Worm (Caenorhabditis elegans) whole organism, young adult: ENCODE data around the gene ugt-37.

ENCODE experiments used
- B0019.2 ChIP-seq: fragments of 200-800 bp; sonication (Bioruptor generic); conservative IDR thresholded peaks from 2 replicates; pipeline ENCODE4 v1.3.6; 2022; ENCODE audit warnings: missing genetic modification reagents, missing genetic modification characterization, missing compliant biosample characterization
- B0261.1 ChIP-seq: sonication (generic microtip); optimal IDR thresholded peaks from 2 replicates; lab custom pipeline; 2016; ENCODE audit warnings: mild to moderate bottlenecking, missing genetic modification characterization, moderate library complexity, missing compliant biosample characterization
- B0336.3 ChIP-seq: fragments of 200-800 bp; sonication (Bioruptor generic); IDR thresholded peaks from 2 replicates; pipeline ENCODE4 v1.3.6; 2022; ENCODE audit warnings: missing genetic modification characterization, missing compliant biosample characterization
- C17E4.6 ChIP-seq: fragments of 200-800 bp; sonication (Bioruptor generic); IDR thresholded peaks from 2 replicates; pipeline ENCODE4 v1.3.6; 2022; ENCODE audit warnings: missing genetic modification reagents, missing genetic modification characterization, missing compliant biosample characterization
- D2030.7 ChIP-seq: fragments of 200-800 bp; sonication (Bioruptor generic); IDR thresholded peaks from 2 replicates; pipeline ENCODE4 v1.3.6; 2022; ENCODE audit warnings: missing genetic modification reagents, missing genetic modification characterization, missing compliant biosample characterization
- F10E7.11 ChIP-seq: sonication (generic microtip); optimal IDR thresholded peaks from 2 replicates; lab custom pipeline; 2017; ENCODE audit warnings: mild to moderate bottlenecking, missing genetic modification characterization, moderate library complexity, missing compliant biosample characterization
- F33H1.4 ChIP-seq: fragments of 200-800 bp; sonication (Bioruptor generic); IDR thresholded peaks from 2 replicates; pipeline ENCODE4 v1.3.6; 2022; ENCODE audit warnings: missing genetic modification reagents, missing genetic modification characterization, missing compliant biosample characterization
- T07F8.4 ChIP-seq: sonication (generic microtip); optimal IDR thresholded peaks from 2 replicates; lab custom pipeline; 2016; ENCODE audit warnings: mild to moderate bottlenecking, missing genetic modification characterization, moderate library complexity, missing compliant biosample characterization
- Y53F4B.3 ChIP-seq: fragments of 200-800 bp; sonication (Bioruptor generic); IDR thresholded peaks from 2 replicates; pipeline ENCODE4 v1.3.6; 2022; ENCODE audit warnings: missing genetic modification reagents, missing genetic modification characterization, missing compliant biosample characterization
- Y53G8AR.9 ChIP-seq: fragments of 200-800 bp; sonication (Bioruptor generic); conservative IDR thresholded peaks from 2 replicates; pipeline ENCODE4 v1.3.6; 2022; ENCODE audit warnings: missing genetic modification reagents, missing genetic modification characterization, missing compliant biosample characterization
- Y95B8A.8 ChIP-seq: fragments of 200-800 bp; sonication (Bioruptor generic); IDR thresholded peaks from 2 replicates; pipeline ENCODE4 v1.3.6; 2022; ENCODE audit warnings: missing genetic modification reagents, missing genetic modification characterization, missing compliant biosample characterization
- ama-1 ChIP-seq, 3 experiments: fragments of 150-350 bp in 1 of 3; sonication (generic microtip) in 2 of 3; optimal IDR thresholded peaks; 2 replicates each; lab custom pipeline; 2014 to 2018; ENCODE audit warnings: missing biosample characterization in 2 of 3, missing genetic modification characterization in 2 of 3, missing genetic modification reagents in 2 of 3
- bed-1 ChIP-seq: fragments of 200-800 bp; sonication (Bioruptor generic); IDR thresholded peaks from 2 replicates; pipeline ENCODE4 v1.3.6; 2022; ENCODE audit warnings: missing genetic modification reagents, missing genetic modification characterization, missing compliant biosample characterization
- ceh-58 ChIP-seq: fragments of 200-800 bp; sonication (Bioruptor generic); IDR thresholded peaks from 2 replicates; pipeline ENCODE4 v1.3.6; 2022; ENCODE audit warnings: missing genetic modification characterization, missing compliant biosample characterization
- dpff-1 ChIP-seq: sonication (generic microtip); optimal IDR thresholded peaks from 2 replicates; lab custom pipeline; 2017; ENCODE audit warnings: mild to moderate bottlenecking, missing genetic modification characterization, missing compliant biosample characterization
- dpl-1 ChIP-seq: fragments of 150-350 bp; optimal IDR thresholded peaks from 2 replicates; lab custom pipeline; 2014; ENCODE audit warnings: missing biosample characterization, missing genetic modification reagents, missing genetic modification characterization
- gei-17 ChIP-seq: fragments of 200-800 bp; sonication (Bioruptor generic); optimal IDR thresholded peaks from 2 replicates; lab custom pipeline; 2018; ENCODE audit warnings: mild to moderate bottlenecking, missing genetic modification characterization, missing compliant biosample characterization
- him-1 ChIP-seq: sonication (generic microtip); optimal IDR thresholded peaks from 2 replicates; lab custom pipeline; 2016; ENCODE audit warnings: missing genotype, missing genetic modification reagents, missing genetic modification characterization, missing compliant biosample characterization
- hmg-1.2 ChIP-seq: fragments of 200-800 bp; sonication (Bioruptor generic); IDR thresholded peaks from 2 replicates; pipeline ENCODE4 v1.3.6; 2022; ENCODE audit warnings: missing genetic modification reagents, missing genetic modification characterization, missing compliant biosample characterization
- lin-54 ChIP-seq: fragments of 200-800 bp; sonication (Bioruptor generic); optimal IDR thresholded peaks from 2 replicates; lab custom pipeline; 2018; ENCODE audit warnings: mild to moderate bottlenecking, missing genetic modification characterization, missing compliant biosample characterization
- lsl-1 ChIP-seq: fragments of 200-800 bp; sonication (Bioruptor generic); optimal IDR thresholded peaks from 2 replicates; lab custom pipeline; 2018; ENCODE audit warnings: mild to moderate bottlenecking, missing genetic modification characterization, moderate library complexity, missing compliant biosample characterization
- lsy-27 ChIP-seq: sonication (generic microtip); optimal IDR thresholded peaks from 2 replicates; lab custom pipeline; 2017; ENCODE audit warnings: missing genetic modification characterization, mild to moderate bottlenecking, missing compliant biosample characterization, antibody characterized with exemption, missing genotype, borderline replicate concordance; ENCODE audit not compliant: insufficient read depth
- madf-10 ChIP-seq: sonication (generic microtip); optimal IDR thresholded peaks from 2 replicates; lab custom pipeline; 2016; ENCODE audit warnings: mild to moderate bottlenecking, missing genetic modification characterization, missing compliant biosample characterization
- madf-3 ChIP-seq: fragments of 200-800 bp; sonication (Bioruptor generic); IDR thresholded peaks from 2 replicates; pipeline ENCODE4 v1.3.6; 2022; ENCODE audit warnings: missing genetic modification reagents, missing genetic modification characterization, missing compliant biosample characterization
- mes-4 ChIP-seq: sonication (generic microtip); optimal IDR thresholded peaks from 2 replicates; lab custom pipeline; 2016; ENCODE audit warnings: missing genotype, missing genetic modification characterization, missing compliant biosample characterization
- rcor-1 ChIP-seq: fragments of 200-800 bp; sonication (Bioruptor generic); IDR thresholded peaks from 2 replicates; pipeline ENCODE4 v1.3.6; 2022; ENCODE audit warnings: missing genetic modification reagents, missing genetic modification characterization, missing compliant biosample characterization
- rpc-1 ChIP-seq, 2 experiments: fragments of 150-350 bp in 1 of 2; sonication (generic microtip) in 1 of 2; optimal IDR thresholded peaks; 2 replicates each; lab custom pipeline; 2014 to 2018; ENCODE audit warnings: missing biosample characterization in 1 of 2, missing genetic modification characterization in 1 of 2, missing genetic modification reagents in 1 of 2, missing genotype in 1 of 2
- somi-1 ChIP-seq: fragments of 200-800 bp; sonication (Bioruptor generic); optimal IDR thresholded peaks from 2 replicates; lab custom pipeline; 2018; ENCODE audit warnings: mild to moderate bottlenecking, missing genetic modification characterization, missing compliant biosample characterization
- sptf-2 ChIP-seq: fragments of 200-800 bp; sonication (Bioruptor generic); optimal IDR thresholded peaks from 2 replicates; lab custom pipeline; 2018; ENCODE audit warnings: mild to moderate bottlenecking, missing genetic modification characterization, missing compliant biosample characterization
- tbp1 ChIP-seq: fragments of 200-800 bp; sonication (Bioruptor generic); optimal IDR thresholded peaks from 2 replicates; lab custom pipeline; 2018; ENCODE audit warnings: mild to moderate bottlenecking, missing genetic modification characterization, missing compliant biosample characterization
- tlf-1 ChIP-seq: fragments of 200-800 bp; sonication (Bioruptor generic); optimal IDR thresholded peaks from 2 replicates; lab custom pipeline; 2018; ENCODE audit warnings: mild to moderate bottlenecking, missing genetic modification characterization, missing compliant biosample characterization
- xnd-1 ChIP-seq: sonication (generic microtip); optimal IDR thresholded peaks from 2 replicates; lab custom pipeline; 2016; ENCODE audit warnings: missing genotype, missing genetic modification reagents, missing genetic modification characterization, missing compliant biosample characterization
- ztf-22 ChIP-seq: fragments of 200-800 bp; sonication (Bioruptor generic); optimal IDR thresholded peaks from 2 replicates; lab custom pipeline; 2018; ENCODE audit warnings: mild to moderate bottlenecking, missing genetic modification characterization, moderate library complexity, missing compliant biosample characterization

The ugt-37 gene

DNA sequence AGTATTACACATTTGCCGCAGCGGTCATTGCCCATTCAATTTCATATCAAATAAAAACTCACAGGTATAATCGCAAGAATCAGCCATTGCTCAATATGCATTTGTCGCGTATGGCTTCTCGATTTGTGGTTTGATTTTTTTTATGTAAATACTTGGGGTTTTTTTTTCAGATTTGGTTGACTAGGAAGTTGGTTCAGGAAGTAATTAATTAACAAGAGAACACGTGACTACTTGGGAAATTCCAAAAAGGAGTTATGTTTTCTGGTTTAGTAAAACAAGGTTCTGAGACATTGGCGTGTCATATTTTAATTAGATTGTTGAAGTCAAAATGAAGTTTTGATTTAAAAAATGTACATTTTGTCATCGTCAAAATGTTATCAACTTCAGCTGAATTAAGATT lies 14.1 kb downstream of the ugt-37 start, which contains the start of gene srx-36:
srx-36 (minus strand) TSS at position 101 of the 400 bp plus-strand sequence.
- no peak for TF ChIP-seq gei-17 (GFP tag; lab: Kevin White, UChicago)
- no peak for TF ChIP-seq D2030.7 (GFP tag; lab: Robert Waterston, UW)
- no peak for TF ChIP-seq lsl-1 (GFP tag; lab: Kevin White, UChicago)
- no peak for TF ChIP-seq T07F8.4 (tag; lab: Kevin White, UChicago)
- no peak for TF ChIP-seq Y95B8A.8 (GFP tag; lab: Robert Waterston, UW)
- no peak for TF ChIP-seq Y53G8AR.9 (GFP tag; lab: Robert Waterston, UW)
- no peak for TF ChIP-seq hmg-1.2
- TF ChIP-seq madf-10 (tag; lab: Kevin White, UChicago), result no peak
- no peak for TF ChIP-seq tbp1 (GFP tag; lab: Kevin White, UChicago)
- TF ChIP-seq somi-1 (GFP tag; lab: Kevin White, UChicago), result no peak
- TF ChIP-seq bed-1, result no peak
- TF ChIP-seq B0019.2, result no peak

- TF ChIP-seq T07F8.4 (tag; lab: Kevin White, UChicago), result no peak
- TF ChIP-seq F33H1.4, result no peak
- TF ChIP-seq D2030.7 (GFP tag; lab: Robert Waterston, UW), result no peak
- TF ChIP-seq rpc-1 (optimal IDR thresholded peaks at IDR 0.05; lab: Kevin White, UChicago), result no peak
- no peak for TF ChIP-seq rpc-1 (tag; optimal IDR thresholded peaks at IDR 0.05; lab: Kevin White, UChicago)
- TF ChIP-seq rcor-1 (GFP tag; lab: Robert Waterston, UW), result no peak
- TF ChIP-seq, all 124 proteins: peak for 0
Observed at ce11 chrV:7129460-7129859, 15.7 kb downstream of the ugt-37 start, which contains the start of gene T01C4.8. Gene T01C4.8, minus strand, starts transcription at chrV:7129560.

DNA sequence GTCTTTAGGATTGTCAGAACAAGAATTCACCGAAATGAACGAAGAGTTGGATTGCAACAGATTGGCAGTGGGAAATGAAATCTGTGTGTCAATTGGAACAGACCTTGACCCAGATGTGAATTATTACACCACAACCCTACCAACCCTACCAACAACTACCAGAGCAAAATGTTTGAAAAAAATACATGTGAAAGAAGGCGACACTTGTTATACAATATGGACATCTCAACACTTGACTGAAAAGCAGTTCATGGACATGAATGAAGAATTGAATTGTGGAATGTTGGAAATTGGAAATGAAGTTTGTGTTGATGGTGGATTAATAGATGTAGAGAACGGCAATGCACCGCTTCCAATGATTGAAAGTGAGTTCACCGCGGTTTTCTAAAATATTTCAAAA lies 21.1 kb downstream of the ugt-37 start:
- no peak for TF ChIP-seq ama-1 (optimal IDR thresholded peaks at IDR 0.05; lab: Kevin White, UChicago)
- TF ChIP-seq ama-1 (GFP tag; optimal IDR thresholded peaks at IDR 0.05; lab: Kevin White, UChicago), result no peak
- TF ChIP-seq B0261.1, result no peak
- TF ChIP-seq madf-3, result no peak
- TF ChIP-seq tlf-1, result no peak
- TF ChIP-seq Y53F4B.3, result no peak
- no peak for TF ChIP-seq dpff-1 (tag; lab: Kevin White, UChicago)
- no peak for TF ChIP-seq ceh-58 (GFP tag; lab: Robert Waterston, UW)
- no peak for TF ChIP-seq mes-4 (tag; lab: Kevin White, UChicago)
- TF ChIP-seq B0336.3 (GFP tag; lab: Robert Waterston, UW), result no peak
- TF ChIP-seq xnd-1, result no peak
- TF ChIP-seq, all 124 proteins: peak for 0

- TF ChIP-seq ztf-22, result no peak
- no peak for TF ChIP-seq F10E7.11 (tag; lab: Kevin White, UChicago)
- no peak for TF ChIP-seq lsy-27 (tag; lab: Kevin White, UChicago)
- TF ChIP-seq mes-4 (tag; lab: Kevin White, UChicago), result no peak
- no peak for TF ChIP-seq sptf-2
- no peak for TF ChIP-seq C17E4.6 (GFP tag; lab: Robert Waterston, UW)
- TF ChIP-seq lin-54 (GFP tag; lab: Kevin White, UChicago), result no peak
- TF ChIP-seq him-1 (tag; lab: Kevin White, UChicago), result no peak
- TF ChIP-seq dpl-1 (GFP tag; lab: Kevin White, UChicago), result no peak
- TF ChIP-seq madf-3, result no peak
Observed at ce11 chrV:7123188-7123708, 21.9 kb downstream of the ugt-37 start, which contains the start of gene lmd-5. Gene lmd-5, plus strand, starts transcription at chrV:7123658.
